Worm (Caenorhabditis elegans) whole organism, L1 larva: ENCODE results near the gene F22B5.6.

Source experiments
- mep-1 ChIP-seq: fragments of 150-350 bp; optimal IDR thresholded peaks from 2 replicates; lab custom pipeline; 2014; ENCODE audit warnings: missing biosample characterization, missing genetic modification characterization
- unc-130 ChIP-seq: fragments of 150-350 bp; optimal IDR thresholded peaks from 2 replicates; lab custom pipeline; 2017; ENCODE audit warnings: missing biosample characterization, missing genetic modification characterization, inconsistent platforms

DNA sequence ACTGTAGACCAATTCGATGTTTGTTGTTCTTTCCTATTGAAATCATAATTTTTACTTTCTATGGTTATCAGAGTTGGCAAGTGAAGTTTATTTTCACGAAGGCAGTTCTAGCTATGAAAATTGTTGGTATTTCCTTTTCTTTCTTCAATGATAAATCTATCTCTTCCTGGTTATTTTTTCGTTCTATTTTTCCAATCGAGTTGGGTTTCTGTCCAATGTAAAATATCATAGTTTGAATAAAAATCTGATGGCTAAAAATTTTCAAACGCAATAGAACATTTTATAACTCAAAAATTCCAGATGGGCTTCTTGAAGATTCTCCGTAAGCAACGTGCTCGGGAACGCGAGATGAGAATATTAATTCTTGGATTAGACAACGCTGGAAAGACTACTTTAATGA is 12.0 kb downstream of the F22B5.6 start, which contains the start of gene evl-20:
- TF ChIP-seq mep-1 (tag; lab: Kevin White, UChicago), result no peak
- no peak for TF ChIP-seq unc-130 (tag; lab: Kevin White, UChicago)
